Fruit fly (Drosophila melanogaster) ovary, adult (tissue): Measurements from ENCODE around the gene CG33928.
A peak's percentile ranks its signal among the peaks of the same experiment; 100 is the strongest.

Experiments used
- CG17801 ChIP-seq: fragments of 200-800 bp; optimal IDR thresholded peaks from 2 replicates; lab custom pipeline; 2019; ENCODE audit warnings: missing biosample characterization, mild to moderate bottlenecking, missing genetic modification characterization, moderate library complexity; ENCODE audit not compliant: partially characterized antibody

The CG33928 gene

dm6 chr2L:17449608-17450504 is 13.5 kb upstream of the CG33928 start, which contains the start of gene dl:
dl (minus strand) TSS chr2L:17450364.
- no peak for TF ChIP-seq CG17801 (GFP tag; lab: Kevin White, UChicago)

dm6 chr2L:17448435-17448834 is 12.0 kb upstream of the CG33928 start:
- no peak for TF ChIP-seq CG17801 (GFP tag; lab: Kevin White, UChicago)

- no peak for TF ChIP-seq CG17801 (GFP tag; lab: Kevin White, UChicago)
These were observed 10.7 kb upstream of the CG33928 start for dm6 chr2L:17447071-17447470.

dm6 chr2L:17437594-17437993 is 1.2 kb upstream of the CG33928 start:
- TF ChIP-seq CG17801 (GFP tag; lab: Kevin White, UChicago): no peak

dm6 chr2L:17433030-17433912 is 3.1 kb downstream of the CG33928 start, which contains the start of the genes Dif and CG5043:
Dif (minus strand) TSS chr2L:17433161.
CG5043 (plus strand) TSS chr2L:17433862.
- no peak for TF ChIP-seq CG17801 (GFP tag; lab: Kevin White, UChicago)

dm6 chr2L:17431359-17431675 is 5.1 kb downstream of the CG33928 start:
- TF ChIP-seq CG17801 (GFP tag; lab: Kevin White, UChicago): no peak

- TF ChIP-seq CG17801 (GFP tag; lab: Kevin White, UChicago): no peak
These were observed 5.6 kb downstream of the CG33928 start for dm6 chr2L:17430602-17431358.

dm6 chr2L:17429788-17430587 is 6.4 kb downstream of the CG33928 start:
- TF ChIP-seq CG17801 (GFP tag; lab: Kevin White, UChicago): peak; percentile 21

dm6 chr2L:17427929-17428456 is 8.4 kb downstream of the CG33928 start:
- peak; percentile 48 for TF ChIP-seq CG17801 (GFP tag; lab: Kevin White, UChicago)

dm6 chr2L:17427187-17427586 is 9.2 kb downstream of the CG33928 start:
- no peak for TF ChIP-seq CG17801 (GFP tag; lab: Kevin White, UChicago)

dm6 chr2L:17425412-17425811 is 11.0 kb downstream of the CG33928 start:
- no peak for TF ChIP-seq CG17801 (GFP tag; lab: Kevin White, UChicago)

- no peak for TF ChIP-seq CG17801 (GFP tag; lab: Kevin White, UChicago)
These were observed 11.4 kb downstream of the CG33928 start for dm6 chr2L:17425005-17425404.

- no peak for TF ChIP-seq CG17801 (GFP tag; lab: Kevin White, UChicago)
These were observed 14.3 kb downstream of the CG33928 start for dm6 chr2L:17422089-17422488.

dm6 chr2L:17421366-17421765 is 15.0 kb downstream of the CG33928 start:
- TF ChIP-seq CG17801 (GFP tag; lab: Kevin White, UChicago): no peak
